Fruit fly (Drosophila melanogaster): ENCODE measurements around the gene bab2.

dm6 chr3L:1204674-1205547, 27.8 kb upstream of the bab2 start, which contains the start of gene CG9119:
- TF ChIP-seq CG34367 (tag; optimal IDR thresholded peaks at IDR 0.05) (no peak), CG8159 (tag; optimal IDR thresholded peaks at IDR 0.05) (peak; percentile 55), EcR (GFP tag; optimal IDR thresholded peaks at IDR 0.05) (peak; percentile 82), CG32121 (GFP tag; IDR thresholded peaks at IDR 0.05) (no peak), CG9948 (tag; optimal IDR thresholded peaks at IDR 0.05) (peak; percentile 30), CG12605 (GFP tag; IDR thresholded peaks at IDR 0.05) (no peak)

Data from whole organism, pupa.